Fruit fly (Drosophila melanogaster) whole organism, embryonic: ENCODE results near the gene Jhbp12.

Experiments used
- CG10654 ChIP-seq: fragments of 200-800 bp; sonication (Bioruptor generic); optimal IDR thresholded peaks from 2 replicates; lab custom pipeline; 2016; ENCODE audit warnings: missing biosample characterization, missing genetic modification characterization
- CG18262 ChIP-seq: fragments of 200-800 bp; optimal IDR thresholded peaks from 3 replicates; lab custom pipeline; 2019; ENCODE audit warnings: missing biosample characterization, mild to moderate bottlenecking, missing genetic modification characterization, moderate library complexity
- CG6175 ChIP-seq: fragments of 200-800 bp; sonication (Bioruptor generic); IDR thresholded peaks from 3 replicates; pipeline ENCODE4 v1.3.6; 2022; ENCODE audit warnings: missing biosample characterization, missing genetic modification characterization
- Fer2 ChIP-seq: fragments of 200-800 bp; sonication (Bioruptor generic); optimal IDR thresholded peaks from 2 replicates; lab custom pipeline; 2018; ENCODE audit warnings: missing biosample characterization, mild to moderate bottlenecking, missing genetic modification characterization, moderate library complexity
- NFAT ChIP-seq: fragments of 200-800 bp; sonication (Bioruptor generic); IDR thresholded peaks from 2 replicates; pipeline ENCODE4 v1.3.6; 2022; ENCODE audit warnings: missing biosample characterization, missing genetic modification characterization
- Nf-YC ChIP-seq: fragments of 200-800 bp; optimal IDR thresholded peaks from 3 replicates; lab custom pipeline; 2019; ENCODE audit warnings: missing biosample characterization, mild to moderate bottlenecking, missing genetic modification characterization, moderate library complexity
- dimm ChIP-seq: fragments of 200-800 bp; sonication (Bioruptor generic); IDR thresholded peaks from 2 replicates; pipeline ENCODE4 v1.3.6; 2022; ENCODE audit warnings: missing biosample characterization, missing genetic modification characterization
- kni ChIP-seq: fragments of 200-800 bp; sonication (Bioruptor generic); optimal IDR thresholded peaks from 3 replicates; lab custom pipeline; 2017; ENCODE audit warnings: mild to moderate bottlenecking, missing biosample characterization, missing genetic modification reagents, missing genetic modification characterization
- lilli ChIP-seq: fragments of 200-800 bp; sonication (Bioruptor generic); optimal IDR thresholded peaks from 3 replicates; lab custom pipeline; 2016; ENCODE audit warnings: missing biosample characterization, missing genetic modification characterization
- tin ChIP-seq: fragments of 200-800 bp; sonication (Bioruptor generic); optimal IDR thresholded peaks from 3 replicates; lab custom pipeline; 2016; ENCODE audit warnings: missing biosample characterization, missing genetic modification characterization

dm6 chr3R:24503627-24504026 is 21.0 kb upstream of the Jhbp12 start:
- TF ChIP-seq CG10654 (GFP tag; lab: Kevin White, UChicago) (no peak), CG6175 (GFP tag; lab: Robert Waterston, UW) (no peak), Fer2 (tag; lab: Kevin White, UChicago) (no peak), CG18262 (tag; lab: Kevin White, UChicago) (no peak), lilli (GFP tag; lab: Kevin White, UChicago) (no peak), Nf-YC (tag; lab: Kevin White, UChicago) (no peak), NFAT (no peak), kni (GFP tag; lab: Kevin White, UChicago) (no peak), dimm (GFP tag; lab: Robert Waterston, UW) (no peak), tin (GFP tag; lab: Kevin White, UChicago) (no peak)
